Worm (Caenorhabditis elegans) whole organism, L2 larva: Measurements from ENCODE around the gene R13H4.2.

Experiments
- C34F6.9 ChIP-seq: fragments of 150-350 bp; optimal IDR thresholded peaks from 2 replicates; lab custom pipeline; 2014; ENCODE audit warnings: missing biosample characterization, missing genetic modification characterization
- F13H6.1 ChIP-seq: sonication (generic microtip); optimal IDR thresholded peaks from 2 replicates; lab custom pipeline; 2016; ENCODE audit warnings: missing genetic modification characterization, missing compliant biosample characterization
- R02D3.7 ChIP-seq: fragments of 150-350 bp; optimal IDR thresholded peaks from 2 replicates; lab custom pipeline; 2014; ENCODE audit warnings: missing biosample characterization, missing genetic modification characterization
- Y55F3AM.14 ChIP-seq: fragments of 200-800 bp; sonication (Bioruptor generic); optimal IDR thresholded peaks from 2 replicates; lab custom pipeline; 2018; ENCODE audit warnings: mild to moderate bottlenecking, missing genetic modification characterization, missing compliant biosample characterization
- ZK546.5 ChIP-seq: sonication (generic microtip); optimal IDR thresholded peaks from 2 replicates; lab custom pipeline; 2017; ENCODE audit warnings: missing biosample characterization, missing genetic modification characterization
- alr-1 ChIP-seq: fragments of 150-350 bp; optimal IDR thresholded peaks from 2 replicates; lab custom pipeline; 2014; ENCODE audit warnings: missing biosample characterization, missing genetic modification characterization
- aly-2 ChIP-seq: fragments of 150-350 bp; optimal IDR thresholded peaks from 2 replicates; lab custom pipeline; 2014; ENCODE audit warnings: missing biosample characterization, missing genetic modification characterization
- ama-1 ChIP-seq: fragments of 150-350 bp; optimal IDR thresholded peaks from 2 replicates; lab custom pipeline; 2018; ENCODE audit warnings: inconsistent platforms
- blmp-1 ChIP-seq: sonication (generic microtip); optimal IDR thresholded peaks from 2 replicates; lab custom pipeline; 2017; ENCODE audit warnings: missing genetic modification characterization, mild to moderate bottlenecking, missing compliant biosample characterization, antibody characterized with exemption, moderate library complexity; ENCODE audit not compliant: insufficient read depth
- ceh-16 ChIP-seq: fragments of 150-350 bp; optimal IDR thresholded peaks from 2 replicates; lab custom pipeline; 2014; ENCODE audit warnings: missing biosample characterization, missing genetic modification characterization
- ceh-82 ChIP-seq: fragments of 150-350 bp; optimal IDR thresholded peaks from 2 replicates; lab custom pipeline; 2014; ENCODE audit warnings: missing biosample characterization, missing genetic modification characterization
- crh-2 ChIP-seq: sonication (generic microtip); optimal IDR thresholded peaks from 2 replicates; lab custom pipeline; 2017; ENCODE audit warnings: missing biosample characterization, missing genetic modification characterization
- dmd-4 ChIP-seq: sonication (generic microtip); optimal IDR thresholded peaks from 2 replicates; lab custom pipeline; 2017; ENCODE audit warnings: missing biosample characterization, missing genetic modification characterization
- egl-27 ChIP-seq: sonication (generic microtip); optimal IDR thresholded peaks from 3 replicates; lab custom pipeline; 2017; ENCODE audit warnings: missing biosample characterization, missing genetic modification reagents, missing genetic modification characterization
- elt-1 ChIP-seq: fragments of 150-350 bp; optimal IDR thresholded peaks from 2 replicates; lab custom pipeline; 2014; ENCODE audit warnings: missing biosample characterization, missing genetic modification characterization
- fos-1 ChIP-seq: fragments of 150-350 bp; optimal IDR thresholded peaks from 2 replicates; lab custom pipeline; 2014; ENCODE audit warnings: missing biosample characterization, missing genetic modification characterization
- gmeb-1 ChIP-seq: fragments of 150-350 bp; optimal IDR thresholded peaks from 2 replicates; lab custom pipeline; 2014; ENCODE audit warnings: missing biosample characterization, missing genetic modification characterization
- lin-13 ChIP-seq: fragments of 150-350 bp; optimal IDR thresholded peaks from 2 replicates; lab custom pipeline; 2014; ENCODE audit warnings: missing biosample characterization, missing genetic modification reagents, missing genetic modification characterization
- lsy-2 ChIP-seq, 2 experiments: fragments of 150-350 bp in 1 of 2; sonication (generic microtip) in 1 of 2; optimal IDR thresholded peaks; 2 replicates each; lab custom pipeline; 2014 to 2017; ENCODE audit warnings: missing biosample characterization in 2 of 2, missing genetic modification characterization in 2 of 2
- mab-5 ChIP-seq: fragments of 150-350 bp; optimal IDR thresholded peaks from 2 replicates; lab custom pipeline; 2014; ENCODE audit warnings: missing biosample characterization, missing genetic modification characterization
- mbf-1 ChIP-seq: sonication (generic microtip); optimal IDR thresholded peaks from 2 replicates; lab custom pipeline; 2017; ENCODE audit warnings: missing biosample characterization, missing genetic modification characterization
- nhr-10 ChIP-seq: sonication (generic microtip); optimal IDR thresholded peaks from 2 replicates; lab custom pipeline; 2017; ENCODE audit warnings: missing biosample characterization, missing genetic modification characterization
- nhr-129 ChIP-seq: fragments of 150-350 bp; optimal IDR thresholded peaks from 2 replicates; lab custom pipeline; 2014; ENCODE audit warnings: missing biosample characterization, missing genetic modification characterization
- nhr-21 ChIP-seq: fragments of 150-350 bp; optimal IDR thresholded peaks from 2 replicates; lab custom pipeline; 2014; ENCODE audit warnings: missing biosample characterization, missing genetic modification characterization
- nhr-23 ChIP-seq: fragments of 150-350 bp; optimal IDR thresholded peaks from 2 replicates; lab custom pipeline; 2014; ENCODE audit warnings: missing biosample characterization, missing genetic modification reagents, missing genetic modification characterization
- nhr-237 ChIP-seq: fragments of 150-350 bp; optimal IDR thresholded peaks from 2 replicates; lab custom pipeline; 2014; ENCODE audit warnings: missing biosample characterization, missing genetic modification characterization
- nhr-25 ChIP-seq: fragments of 150-350 bp; sonication (generic microtip); optimal IDR thresholded peaks from 3 replicates; lab custom pipeline; 2014; ENCODE audit warnings: missing biosample characterization, missing genetic modification characterization
- peb-1 ChIP-seq: fragments of 150-350 bp; optimal IDR thresholded peaks from 2 replicates; lab custom pipeline; 2014; ENCODE audit warnings: missing biosample characterization, missing genetic modification characterization
- sem-4 ChIP-seq: fragments of 150-350 bp; optimal IDR thresholded peaks from 2 replicates; lab custom pipeline; 2014; ENCODE audit warnings: missing biosample characterization, missing genetic modification reagents, missing genetic modification characterization
- sma-3 ChIP-seq: sonication (generic microtip); optimal IDR thresholded peaks from 2 replicates; lab custom pipeline; 2016; ENCODE audit warnings: missing genetic modification reagents, missing genetic modification characterization, missing compliant biosample characterization
- sma-9 ChIP-seq, 2 experiments: fragments of 150-350 bp in 1 of 2; sonication (generic microtip) in 1 of 2; optimal IDR thresholded peaks; 2 replicates each; lab custom pipeline; 2014 to 2016; ENCODE audit warnings: missing genetic modification characterization in 2 of 2, mild to moderate bottlenecking in 1 of 2, missing biosample characterization in 1 of 2, missing compliant biosample characterization in 1 of 2, missing genetic modification reagents in 1 of 2, moderate library complexity in 1 of 2
- snpc-4 ChIP-seq: fragments of 150-350 bp; optimal IDR thresholded peaks from 2 replicates; lab custom pipeline; 2014; ENCODE audit warnings: missing biosample characterization, missing genetic modification characterization
- unc-39 ChIP-seq: fragments of 150-350 bp; optimal IDR thresholded peaks from 2 replicates; lab custom pipeline; 2014; ENCODE audit warnings: missing biosample characterization, missing genetic modification characterization
- unc-55 ChIP-seq: fragments of 150-350 bp; sonication (generic microtip); optimal IDR thresholded peaks from 3 replicates; lab custom pipeline; 2014; ENCODE audit warnings: missing biosample characterization, missing genetic modification reagents, missing genetic modification characterization
- unc-62 ChIP-seq: fragments of 150-350 bp; optimal IDR thresholded peaks from 2 replicates; lab custom pipeline; 2014; ENCODE audit warnings: missing biosample characterization, missing genetic modification reagents, missing genetic modification characterization
- zag-1 ChIP-seq: fragments of 150-350 bp; optimal IDR thresholded peaks from 2 replicates; lab custom pipeline; 2014; ENCODE audit warnings: missing biosample characterization, missing genetic modification characterization
- ztf-1 ChIP-seq: fragments of 200-800 bp; sonication (Bioruptor generic); conservative IDR thresholded peaks from 2 replicates; pipeline ENCODE4 v1.3.6; 2022; ENCODE audit warnings: missing genetic modification characterization, missing compliant biosample characterization
- ztf-11 ChIP-seq: sonication (generic microtip); optimal IDR thresholded peaks from 2 replicates; lab custom pipeline; 2017; ENCODE audit warnings: missing biosample characterization, missing genetic modification characterization
- ztf-4 ChIP-seq: fragments of 150-350 bp; optimal IDR thresholded peaks from 2 replicates; lab custom pipeline; 2014; ENCODE audit warnings: missing biosample characterization, missing genetic modification characterization

R13H4.2 gene

ce11 chrV:11802508-11802907 lies 33.7 kb upstream of the R13H4.2 start (continued):
- TF ChIP-seq ztf-1 (GFP tag; lab: Robert Waterston, UW) (no peak), nhr-21 (peak; percentile 99)

ce11 chrV:11803518-11803994 lies 32.6 kb upstream of the R13H4.2 start:
- TF ChIP-seq mab-5 (no peak), ama-1 (lab: Kevin White, UChicago) (no peak), nhr-129 (tag; lab: Kevin White, UChicago) (peak; percentile 68), ceh-16 (no peak), crh-2 (tag; lab: Kevin White, UChicago) (no peak), sma-3 (GFP tag; lab: Kevin White, UChicago) (peak; percentile 63), blmp-1 (tag; lab: Kevin White, UChicago) (peak; percentile 72), sem-4 (no peak), lsy-2 (tag; optimal IDR thresholded peaks at IDR 0.05; lab: Kevin White, UChicago) (peak in 1 of 2 experiments; percentile 14), nhr-237 (tag; lab: Kevin White, UChicago) (no peak), elt-1 (tag; lab: Kevin White, UChicago) (no peak), ZK546.5 (no peak), alr-1 (no peak), sma-9 (GFP tag; optimal IDR thresholded peaks at IDR 0.05; lab: Kevin White, UChicago) (peak; percentile 88), sma-9 (tag; optimal IDR thresholded peaks at IDR 0.05; lab: Kevin White, UChicago) (no peak), nhr-25 (tag; lab: Kevin White, UChicago) (peak; percentile 45), F13H6.1 (tag; lab: Kevin White, UChicago) (no peak), snpc-4 (tag; lab: Kevin White, UChicago) (no peak), lin-13 (no peak)

DNA sequence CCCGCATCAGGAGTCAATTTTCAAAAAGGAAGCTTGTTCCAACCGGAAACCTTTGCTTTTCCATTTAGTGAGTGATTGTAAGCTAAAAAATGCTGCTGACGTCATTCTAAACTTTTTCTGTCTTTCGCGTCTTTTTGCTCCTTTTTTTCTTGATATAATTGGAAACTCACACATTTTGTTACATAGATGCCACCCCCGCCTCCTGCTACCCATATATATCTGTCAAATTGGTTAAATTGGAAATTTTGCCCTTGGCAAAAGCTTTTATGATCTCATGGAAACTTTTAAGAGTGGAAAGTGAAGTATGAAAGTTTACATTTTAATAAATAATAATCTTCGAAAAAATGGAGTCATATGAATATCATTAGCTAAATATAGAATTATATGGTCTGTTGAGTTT lies 26.3 kb upstream of the R13H4.2 start:
- TF ChIP-seq ceh-16 (no peak), C34F6.9 (tag; lab: Kevin White, UChicago) (peak; percentile 3), crh-2 (tag; lab: Kevin White, UChicago) (peak; percentile 18), ceh-82 (no peak), fos-1 (tag; lab: Kevin White, UChicago) (no peak), gmeb-1 (no peak)
- TF ChIP-seq, all 48 proteins: peak for 2

ce11 chrV:11811921-11812320 lies 24.3 kb upstream of the R13H4.2 start, which contains the start of gene D2023.3:
TSS of gene D2023.3 (minus strand) at chrV:11812021.
- TF ChIP-seq unc-55 (GFP tag; lab: Kevin White, UChicago) (no peak), lin-13 (no peak), peb-1 (tag; lab: Kevin White, UChicago) (no peak), nhr-21 (no peak), sem-4 (no peak)
- TF ChIP-seq, all 48 proteins: peak for 0

- TF ChIP-seq aly-2: no peak
- TF ChIP-seq C34F6.9 (tag; lab: Kevin White, UChicago): no peak
- TF ChIP-seq sem-4: no peak
- no peak for TF ChIP-seq elt-1 (tag; lab: Kevin White, UChicago)
- TF ChIP-seq lin-13: no peak
- TF ChIP-seq unc-62 (GFP tag; lab: Kevin White, UChicago): no peak
- no peak for TF ChIP-seq alr-1
- TF ChIP-seq nhr-23 (tag; lab: Kevin White, UChicago): no peak
- no peak for TF ChIP-seq ztf-1 (GFP tag; lab: Robert Waterston, UW)
- no peak for TF ChIP-seq dmd-4 (tag; lab: Kevin White, UChicago)
- no peak for TF ChIP-seq mab-5
- TF ChIP-seq R02D3.7 (tag; lab: Kevin White, UChicago): no peak
- TF ChIP-seq sma-9 (GFP tag; optimal IDR thresholded peaks at IDR 0.05; lab: Kevin White, UChicago): no peak
- TF ChIP-seq sma-9 (tag; optimal IDR thresholded peaks at IDR 0.05; lab: Kevin White, UChicago): no peak
Observed at ce11 chrV:11815566-11815965, 20.6 kb upstream of the R13H4.2 start.

DNA sequence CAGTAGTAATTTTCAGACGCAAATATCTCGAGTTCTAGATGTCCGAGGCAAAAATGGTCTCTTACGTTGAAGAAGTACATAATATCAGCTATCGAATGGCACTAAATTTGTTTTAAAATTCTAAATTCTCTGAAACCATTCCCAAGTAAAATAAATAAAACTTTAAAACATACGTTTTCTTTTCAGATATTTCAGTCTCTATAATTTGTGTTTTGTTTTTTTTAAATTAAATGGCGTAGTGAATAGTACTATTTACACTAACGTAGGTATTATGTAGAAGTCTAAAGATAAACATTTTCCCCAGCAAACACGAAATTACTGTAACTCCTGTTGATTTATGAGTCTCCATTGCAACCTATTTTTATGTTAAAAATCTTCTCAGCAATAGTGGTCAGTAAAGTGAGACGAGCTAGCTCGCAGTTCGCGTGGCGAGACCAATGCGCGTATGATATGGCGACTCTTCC lies 18.9 kb upstream of the R13H4.2 start:
- TF ChIP-seq nhr-10 (tag; lab: Kevin White, UChicago) (no peak), lin-13 (no peak), nhr-21 (peak; percentile 27), nhr-129 (tag; lab: Kevin White, UChicago) (no peak), sma-3 (GFP tag; lab: Kevin White, UChicago) (no peak), zag-1 (tag; lab: Kevin White, UChicago) (no peak), nhr-25 (tag; lab: Kevin White, UChicago) (peak; percentile 44), fos-1 (tag; lab: Kevin White, UChicago) (no peak), alr-1 (no peak), ZK546.5 (no peak), crh-2 (tag; lab: Kevin White, UChicago) (no peak), aly-2 (no peak), peb-1 (tag; lab: Kevin White, UChicago) (no peak), unc-39 (tag; lab: Kevin White, UChicago) (no peak), ztf-11 (no peak), ama-1 (lab: Kevin White, UChicago) (peak; percentile 1), nhr-237 (tag; lab: Kevin White, UChicago) (no peak), Y55F3AM.14 (GFP tag; lab: Kevin White, UChicago) (no peak), R02D3.7 (tag; lab: Kevin White, UChicago) (no peak), ceh-82 (no peak), mbf-1 (tag; lab: Kevin White, UChicago) (no peak), lsy-2 (tag; optimal IDR thresholded peaks at IDR 0.05; lab: Kevin White, UChicago) (peak in 1 of 2 experiments; percentile 16), ztf-4 (tag; lab: Kevin White, UChicago) (peak; percentile 36), unc-62 (GFP tag; lab: Kevin White, UChicago) (no peak), egl-27 (tag; lab: Kevin White, UChicago) (no peak), sma-9 (GFP tag; optimal IDR thresholded peaks at IDR 0.05; lab: Kevin White, UChicago) (no peak), sma-9 (tag; optimal IDR thresholded peaks at IDR 0.05; lab: Kevin White, UChicago) (no peak), mab-5 (no peak), ztf-1 (GFP tag; lab: Robert Waterston, UW) (no peak)
